Fruit fly (Drosophila melanogaster) whole organism, pupa: ENCODE data around the gene Mbs.

Experiments
- CG10348 ChIP-seq: fragments of 200-800 bp; sonication (Bioruptor generic); IDR thresholded peaks from 2 replicates; pipeline ENCODE4 v1.3.6; 2022; ENCODE audit warnings: missing biosample characterization, missing genetic modification characterization
- CG12605 ChIP-seq: fragments of 200-800 bp; sonication (Bioruptor generic); IDR thresholded peaks from 2 replicates; pipeline ENCODE4 v1.3.6; 2022; ENCODE audit warnings: missing biosample characterization, missing genetic modification characterization
- CG13204 ChIP-seq: fragments of 200-800 bp; sonication (Bioruptor generic); optimal IDR thresholded peaks from 2 replicates; lab custom pipeline; 2018; ENCODE audit warnings: missing biosample characterization, mild to moderate bottlenecking, missing genetic modification characterization, moderate library complexity
- CG14655 ChIP-seq: fragments of 200-800 bp; sonication (Bioruptor generic); optimal IDR thresholded peaks from 3 replicates; lab custom pipeline; 2017; ENCODE audit warnings: mild to moderate bottlenecking, missing biosample characterization, missing genetic modification reagents, missing genetic modification characterization
- CG15710 ChIP-seq: fragments of 200-800 bp; sonication (Bioruptor generic); optimal IDR thresholded peaks from 2 replicates; lab custom pipeline; 2018; ENCODE audit warnings: missing biosample characterization, mild to moderate bottlenecking, missing genetic modification characterization, moderate library complexity
- CG17806 ChIP-seq: fragments of 200-800 bp; sonication (Bioruptor generic); optimal IDR thresholded peaks from 2 replicates; lab custom pipeline; 2018; ENCODE audit warnings: missing biosample characterization, mild to moderate bottlenecking, missing genetic modification characterization, moderate library complexity
- CG32121 ChIP-seq: fragments of 200-800 bp; sonication (Bioruptor generic); IDR thresholded peaks from 2 replicates; pipeline ENCODE4 v1.3.6; 2022; ENCODE audit warnings: missing biosample characterization, missing genetic modification characterization
- CG34367 ChIP-seq: fragments of 200-800 bp; sonication (Bioruptor generic); optimal IDR thresholded peaks from 2 replicates; lab custom pipeline; 2018; ENCODE audit warnings: missing biosample characterization, mild to moderate bottlenecking, missing genetic modification characterization
- CG4496 ChIP-seq: fragments of 200-800 bp; sonication (Bioruptor generic); IDR thresholded peaks from 3 replicates; pipeline ENCODE4 v1.3.6; 2022; ENCODE audit warnings: missing biosample characterization, missing genetic modification characterization
- CG8159 ChIP-seq: fragments of 200-800 bp; sonication (Bioruptor generic); optimal IDR thresholded peaks from 3 replicates; lab custom pipeline; 2018; ENCODE audit warnings: missing biosample characterization, mild to moderate bottlenecking, missing genetic modification characterization, moderate library complexity
- CG8301 ChIP-seq: fragments of 200-800 bp; sonication (Bioruptor generic); optimal IDR thresholded peaks from 2 replicates; lab custom pipeline; 2018; ENCODE audit warnings: missing biosample characterization, mild to moderate bottlenecking, missing genetic modification characterization
- CG9948 ChIP-seq: fragments of 200-800 bp; sonication (Bioruptor generic); optimal IDR thresholded peaks from 2 replicates; lab custom pipeline; 2018; ENCODE audit warnings: missing biosample characterization, mild to moderate bottlenecking, missing genetic modification characterization, moderate library complexity
- D1 ChIP-seq: fragments of 200-800 bp; sonication (Bioruptor generic); optimal IDR thresholded peaks from 2 replicates; lab custom pipeline; 2018; ENCODE audit warnings: missing biosample characterization, mild to moderate bottlenecking, missing genetic modification characterization, moderate library complexity
- EcR ChIP-seq: fragments of 200-800 bp; sonication (Bioruptor generic); optimal IDR thresholded peaks from 3 replicates; lab custom pipeline; 2019; ENCODE audit warnings: missing biosample characterization, missing genetic modification characterization, mild to moderate bottlenecking, moderate library complexity, missing genetic modification reagents
- Ets98B ChIP-seq: fragments of 200-800 bp; sonication (Bioruptor generic); IDR thresholded peaks from 2 replicates; pipeline ENCODE4 v1.3.6; 2022; ENCODE audit warnings: missing biosample characterization, missing genetic modification characterization
- Pif1A ChIP-seq: fragments of 200-800 bp; sonication (Bioruptor generic); optimal IDR thresholded peaks from 3 replicates; lab custom pipeline; 2016; ENCODE audit warnings: missing biosample characterization, missing genetic modification characterization
- Pif1B ChIP-seq: fragments of 200-800 bp; sonication (Bioruptor generic); optimal IDR thresholded peaks from 3 replicates; lab custom pipeline; 2016; ENCODE audit warnings: missing biosample characterization, missing genetic modification characterization
- Snoo ChIP-seq: fragments of 200-800 bp; sonication (Bioruptor generic); optimal IDR thresholded peaks from 3 replicates; lab custom pipeline; 2017; ENCODE audit warnings: missing biosample characterization, mild to moderate bottlenecking, missing genetic modification characterization, inconsistent platforms
- fd96Ca ChIP-seq: fragments of 200-800 bp; sonication (Bioruptor generic); IDR thresholded peaks from 3 replicates; pipeline ENCODE4 v1.3.6; 2022; ENCODE audit warnings: missing biosample characterization, missing genetic modification characterization
- gl ChIP-seq: fragments of 200-800 bp; sonication (Bioruptor generic); optimal IDR thresholded peaks from 2 replicates; lab custom pipeline; 2018; ENCODE audit warnings: missing biosample characterization, mild to moderate bottlenecking, missing genetic modification characterization
- rn ChIP-seq: fragments of 200-800 bp; sonication (Bioruptor generic); IDR thresholded peaks from 2 replicates; pipeline ENCODE4 v1.3.6; 2022; ENCODE audit warnings: missing biosample characterization, missing genetic modification characterization

Mbs gene

dm6 chr3L:16048722-16049459 is 2.9 kb upstream of the Mbs start:
- TF ChIP-seq CG9948 (tag; lab: Kevin White, UChicago), result peak; percentile 15
- TF ChIP-seq CG34367 (tag; lab: Kevin White, UChicago), result no peak
- no peak for TF ChIP-seq CG4496 (GFP tag; lab: Robert Waterston, UW)
- no peak for TF ChIP-seq CG12605 (GFP tag; lab: Robert Waterston, UW)
- no peak for TF ChIP-seq Pif1B (GFP tag; lab: Kevin White, UChicago)
- TF ChIP-seq Pif1A, result no peak
- TF ChIP-seq CG14655 (GFP tag; lab: Kevin White, UChicago), result no peak
- TF ChIP-seq gl (tag; lab: Kevin White, UChicago), result no peak
- no peak for TF ChIP-seq Snoo (tag; lab: Kevin White, UChicago)
- TF ChIP-seq fd96Ca (GFP tag; lab: Robert Waterston, UW), result no peak
- no peak for TF ChIP-seq CG32121 (GFP tag; lab: Robert Waterston, UW)
- TF ChIP-seq CG17806 (tag; lab: Kevin White, UChicago), result peak; percentile 50
- TF ChIP-seq CG13204 (GFP tag; lab: Kevin White, UChicago), result no peak
- no peak for TF ChIP-seq rn (GFP tag; lab: Robert Waterston, UW)
- no peak for TF ChIP-seq EcR (GFP tag; lab: Kevin White, UChicago)
- TF ChIP-seq Ets98B, result no peak
- no peak for TF ChIP-seq D1 (tag; lab: Kevin White, UChicago)
- no peak for TF ChIP-seq CG10348
- TF ChIP-seq CG15710 (tag; lab: Kevin White, UChicago), result no peak
- TF ChIP-seq CG8159 (tag; lab: Kevin White, UChicago), result peak; percentile 17
- no peak for TF ChIP-seq CG8301 (tag; lab: Kevin White, UChicago)

DNA sequence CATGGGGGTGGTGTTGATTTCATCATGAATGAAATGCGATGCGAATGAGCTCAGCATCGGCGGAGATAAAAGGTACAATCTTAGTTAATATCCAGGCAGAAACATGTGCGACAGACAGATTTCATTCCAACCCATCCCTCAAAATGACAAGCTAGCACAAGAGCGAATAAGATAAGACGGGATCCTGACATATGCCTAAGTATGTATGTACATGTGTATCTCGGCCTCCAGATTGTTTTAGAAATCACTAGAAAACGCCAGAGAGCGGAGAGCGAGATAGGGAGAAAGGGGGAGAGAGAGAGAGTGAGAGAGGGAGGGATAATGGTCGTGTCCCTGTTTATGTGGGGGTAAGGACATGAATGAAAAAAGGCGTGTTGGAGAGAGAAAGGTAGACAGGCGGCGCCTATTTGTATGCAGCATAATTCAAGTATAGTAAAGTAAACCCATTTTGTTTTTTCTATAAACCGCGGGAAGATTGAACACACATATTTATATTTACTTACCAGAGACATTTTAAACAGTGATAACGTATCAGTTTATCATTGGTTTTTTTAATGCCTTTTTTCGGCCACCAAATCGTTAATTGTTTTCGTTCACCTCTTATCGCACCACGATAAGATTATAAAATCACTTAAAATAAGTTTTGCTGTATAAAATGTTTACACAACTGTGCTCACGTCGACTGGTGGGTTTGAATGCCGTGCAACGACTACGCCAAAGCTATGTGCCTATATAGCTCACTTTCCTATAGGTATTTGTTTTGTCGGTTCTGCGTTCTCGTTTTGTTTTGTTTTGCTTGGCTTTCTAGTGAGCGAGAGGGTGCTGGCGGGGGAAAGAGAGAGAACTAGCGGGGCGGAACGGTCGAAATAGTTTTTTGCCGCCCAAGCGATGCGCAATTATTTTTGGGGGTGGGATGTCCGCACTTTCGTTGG is 1.5 kb upstream of the Mbs start:
- no peak for TF ChIP-seq Pif1A
- TF ChIP-seq CG32121 (GFP tag; lab: Robert Waterston, UW), result peak; percentile 64
- peak; percentile 20 for TF ChIP-seq CG13204 (GFP tag; lab: Kevin White, UChicago)
- TF ChIP-seq CG14655 (GFP tag; lab: Kevin White, UChicago), result peak; percentile 42
- peak; percentile 65; the same call in 1 of the 2 replicates for TF ChIP-seq CG12605 (GFP tag; lab: Robert Waterston, UW)
- no peak for TF ChIP-seq Pif1B (GFP tag; lab: Kevin White, UChicago)
- no peak for TF ChIP-seq CG17806 (tag; lab: Kevin White, UChicago)
- peak; percentile 57 for TF ChIP-seq Ets98B
- TF ChIP-seq rn (GFP tag; lab: Robert Waterston, UW), result peak; percentile 66
- peak; percentile 56; the same call in 2 of the 3 replicates for TF ChIP-seq CG4496 (GFP tag; lab: Robert Waterston, UW)
- no peak for TF ChIP-seq EcR (GFP tag; lab: Kevin White, UChicago)
- peak; percentile 39 for TF ChIP-seq CG8301 (tag; lab: Kevin White, UChicago)
- TF ChIP-seq CG15710 (tag; lab: Kevin White, UChicago), result no peak
- TF ChIP-seq fd96Ca (GFP tag; lab: Robert Waterston, UW), result peak; percentile 67; the same call in 2 of the 3 replicates

DNA sequence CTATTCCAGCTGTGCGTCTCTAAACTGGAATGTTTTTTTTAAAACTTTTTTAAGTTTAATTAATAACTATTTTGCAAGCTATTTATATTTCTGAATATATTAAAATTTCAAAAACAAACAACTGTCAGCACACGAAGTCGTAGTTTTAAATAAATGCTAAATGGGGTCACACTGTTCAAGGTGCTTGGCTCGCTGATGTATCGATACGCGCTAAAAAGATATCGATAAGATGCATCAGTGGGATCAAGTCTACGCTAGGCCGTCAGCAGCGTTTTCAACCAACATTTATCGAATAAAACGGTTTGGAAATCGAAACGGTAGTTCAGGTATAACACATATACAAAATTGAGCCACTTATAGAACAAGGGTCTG is 886 bp upstream of the Mbs start, which contains the start of gene Diap1:
TSS of gene Diap1 (minus strand) at position 148 of the 372 bp plus-strand sequence.
- TF ChIP-seq CG8301 (tag; lab: Kevin White, UChicago) (no peak), CG4496 (GFP tag; lab: Robert Waterston, UW) (peak; percentile 12; the same call in 1 of the 3 replicates), rn (GFP tag; lab: Robert Waterston, UW) (no peak), CG32121 (GFP tag; lab: Robert Waterston, UW) (no peak; the same call in 1 of the 2 replicates), gl (tag; lab: Kevin White, UChicago) (no peak)

- TF ChIP-seq D1 (tag; lab: Kevin White, UChicago) (peak; percentile 8), CG8159 (tag; lab: Kevin White, UChicago) (peak; percentile 25), CG9948 (tag; lab: Kevin White, UChicago) (no peak), EcR (GFP tag; lab: Kevin White, UChicago) (peak; percentile 33), CG8301 (tag; lab: Kevin White, UChicago) (peak; percentile 13), CG10348 (no peak), CG17806 (tag; lab: Kevin White, UChicago) (no peak), CG14655 (GFP tag; lab: Kevin White, UChicago) (peak; percentile 13), CG32121 (GFP tag; lab: Robert Waterston, UW) (no peak), Snoo (tag; lab: Kevin White, UChicago) (no peak), fd96Ca (GFP tag; lab: Robert Waterston, UW) (peak; percentile 21; the same call in 1 of the 3 replicates), Pif1A (peak; percentile 50), Pif1B (GFP tag; lab: Kevin White, UChicago) (peak; percentile 45), CG13204 (GFP tag; lab: Kevin White, UChicago) (peak; percentile 8), CG34367 (tag; lab: Kevin White, UChicago) (no peak), gl (tag; lab: Kevin White, UChicago) (peak; percentile 45), CG4496 (GFP tag; lab: Robert Waterston, UW) (0 out of 3 replicates have a peak, but pooled peaks have one; percentile 13), CG15710 (tag; lab: Kevin White, UChicago) (no peak), rn (GFP tag; lab: Robert Waterston, UW) (no peak), Ets98B (0 out of 2 replicates have a peak, but pooled peaks have one; percentile 12), CG12605 (GFP tag; lab: Robert Waterston, UW) (no peak)
These were observed 626 bp downstream of the Mbs start for dm6 chr3L:16052145-16053025.
